Worm (Caenorhabditis elegans) whole organism, midembryonic: ENCODE data around the gene K02F6.3.
"Not testable (repeated sequence)": the region's sequence is repeated elsewhere in the genome, so short reads cannot be mapped to it uniquely, and the experiment has no call there.

ENCODE experiments used
- T22C8.4 ChIP-seq: fragments of 200-800 bp; sonication (Bioruptor generic); IDR thresholded peaks from 2 replicates; pipeline ENCODE4 v1.3.6; 2022; ENCODE audit warnings: missing genetic modification characterization, missing compliant biosample characterization
- cog-1 ChIP-seq: sonication (generic microtip); optimal IDR thresholded peaks from 2 replicates; lab custom pipeline; 2016; ENCODE audit warnings: missing genetic modification characterization, missing compliant biosample characterization
- flt-1 ChIP-seq: fragments of 200-800 bp; sonication (Bioruptor generic); IDR thresholded peaks from 2 replicates; pipeline ENCODE4 v1.3.6; 2022; ENCODE audit warnings: missing genetic modification characterization, missing compliant biosample characterization
- klf-2 ChIP-seq: fragments of 200-800 bp; sonication (Bioruptor generic); conservative IDR thresholded peaks from 2 replicates; pipeline ENCODE4 v1.3.6; 2022; ENCODE audit warnings: missing genetic modification reagents, missing genetic modification characterization, missing compliant biosample characterization
- med-1 ChIP-seq: sonication (generic microtip); optimal IDR thresholded peaks from 2 replicates; lab custom pipeline; 2017; ENCODE audit warnings: missing genetic modification characterization, mild to moderate bottlenecking, missing compliant biosample characterization, antibody characterized with exemption, missing genetic modification reagents; ENCODE audit not compliant: insufficient read depth
- ref-1 ChIP-seq: fragments of 200-800 bp; sonication (Bioruptor generic); conservative IDR thresholded peaks from 2 replicates; pipeline ENCODE4 v1.3.6; 2022; ENCODE audit warnings: missing genetic modification reagents, missing genetic modification characterization, missing compliant biosample characterization
- tab-1 ChIP-seq: fragments of 200-800 bp; sonication (Bioruptor generic); IDR thresholded peaks from 2 replicates; pipeline ENCODE4 v1.3.6; 2022; ENCODE audit warnings: missing genetic modification characterization, missing compliant biosample characterization
- ztf-23 ChIP-seq: fragments of 200-800 bp; sonication (Bioruptor generic); IDR thresholded peaks from 2 replicates; pipeline ENCODE4 v1.3.6; 2022; ENCODE audit warnings: missing genetic modification reagents, missing genetic modification characterization, missing compliant biosample characterization
- ztf-29 ChIP-seq: fragments of 200-800 bp; sonication (Bioruptor generic); IDR thresholded peaks from 2 replicates; pipeline ENCODE4 v1.3.6; 2022; ENCODE audit warnings: missing genetic modification reagents, missing genetic modification characterization, missing compliant biosample characterization

K02F6.3 gene

ce11 chrII:2586861-2587554, 41.0 kb downstream of the K02F6.3 start, which contains the start of the genes F33H12.7 and sri-39:
TSS of gene F33H12.7 (minus strand) at chrII:2586911.
TSS of gene sri-39 (plus strand) at chrII:2587504.
- TF ChIP-seq ztf-29 (no peak), tab-1 (GFP tag; lab: Robert Waterston, UW) (no peak), klf-2 (GFP tag; lab: Robert Waterston, UW) (no peak), med-1 (GFP tag; lab: Kevin White, UChicago) (no peak), T22C8.4 (GFP tag; lab: Robert Waterston, UW) (no peak), flt-1 (GFP tag; lab: Robert Waterston, UW) (no peak), cog-1 (tag; lab: Kevin White, UChicago) (no peak), ref-1 (GFP tag; lab: Robert Waterston, UW) (no peak), ztf-23 (GFP tag; lab: Robert Waterston, UW) (no peak)

DNA sequence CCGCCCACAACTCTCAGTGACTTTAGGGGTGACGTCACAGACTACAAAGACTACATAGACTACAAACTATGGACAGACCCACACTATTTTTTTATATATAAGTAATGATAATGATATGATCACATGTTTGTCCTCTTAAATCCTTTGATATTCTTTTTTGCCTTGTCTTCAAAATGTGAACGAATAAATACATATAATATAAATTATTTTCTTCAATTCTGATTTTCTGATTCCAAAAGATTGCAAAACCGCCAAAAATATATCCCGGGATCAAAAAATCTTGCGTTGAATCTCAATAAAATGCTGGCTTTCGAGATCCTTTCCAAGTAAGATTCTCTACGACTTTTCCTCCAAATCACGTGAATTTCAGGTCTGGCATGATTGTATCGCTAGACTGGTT, 54.2 kb downstream of the K02F6.3 start, which contains the start of gene F33H12.1:
Gene F33H12.1, plus strand, starts transcription at position 301 of the 400 bp plus-strand sequence.
- TF ChIP-seq ztf-23, T22C8.4, klf-2 (GFP tag; lab: Robert Waterston, UW): not testable (repeated sequence)

DNA sequence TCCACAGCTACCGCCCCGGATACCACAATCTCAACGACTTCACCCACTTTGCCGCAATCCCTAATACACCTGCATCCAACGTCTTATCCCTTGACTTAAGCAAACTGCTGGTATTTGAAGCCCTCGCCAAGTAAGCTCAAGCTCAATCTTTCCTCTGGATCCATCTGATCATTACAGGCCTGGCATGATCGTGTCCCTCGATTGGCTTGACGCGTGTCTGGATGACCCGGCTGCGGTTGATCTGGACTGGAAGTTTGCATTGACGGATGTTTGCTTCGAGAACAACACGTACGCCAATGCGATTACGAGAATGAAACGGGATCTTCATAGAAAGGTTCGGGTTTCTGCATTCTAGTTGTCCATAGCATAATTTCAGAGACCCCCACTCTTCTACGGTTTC, 54.9 kb downstream of the K02F6.3 start:
- TF ChIP-seq tab-1 (GFP tag; lab: Robert Waterston, UW) (no peak), ref-1 (GFP tag; lab: Robert Waterston, UW) (no peak), flt-1 (GFP tag; lab: Robert Waterston, UW) (no peak), med-1 (GFP tag; lab: Kevin White, UChicago) (no peak), klf-2 (GFP tag; lab: Robert Waterston, UW) (no peak), T22C8.4 (GFP tag; lab: Robert Waterston, UW) (no peak), ztf-23 (GFP tag; lab: Robert Waterston, UW) (no peak), cog-1 (tag; lab: Kevin White, UChicago) (no peak), ztf-29 (no peak)
